Worm (Caenorhabditis elegans): ENCODE data around the gene K12H6.4.

- TF ChIP-seq ztf-3 (GFP tag; optimal IDR thresholded peaks at IDR 0.05) = no peak
- TF ChIP-seq attf-5 (GFP tag; optimal IDR thresholded peaks at IDR 0.05) = no peak
These were observed 42.7 kb downstream of the K12H6.4 start, which contains the start of gene F08D12.2 for ce11 chrII:2781355-2781754.
